Fruit fly (Drosophila melanogaster) whole organism, embryonic: ENCODE results near the gene Ent3.
A peak's percentile ranks its signal among the peaks of the same experiment; 100 is the strongest.

Experiments used
- CG10462 ChIP-seq: fragments of 200-800 bp; sonication (Bioruptor generic); optimal IDR thresholded peaks from 2 replicates; lab custom pipeline; 2016; ENCODE audit warnings: missing biosample characterization, missing genetic modification characterization
- CG11504 ChIP-seq: fragments of 200-800 bp; sonication (Bioruptor generic); optimal IDR thresholded peaks from 3 replicates; lab custom pipeline; 2019; ENCODE audit warnings: missing biosample characterization, mild to moderate bottlenecking, missing genetic modification characterization, moderate library complexity
- CG13123 ChIP-seq: fragments of 200-800 bp; sonication (Bioruptor generic); optimal IDR thresholded peaks from 2 replicates; lab custom pipeline; 2016; ENCODE audit warnings: missing biosample characterization, missing genetic modification characterization
- CG14014 ChIP-seq: fragments of 200-800 bp; sonication (Bioruptor generic); IDR thresholded peaks from 2 replicates; pipeline ENCODE4 v1.3.6; 2022; ENCODE audit warnings: missing biosample characterization, missing genetic modification characterization
- CG14860 ChIP-seq: fragments of 200-800 bp; sonication (Bioruptor generic); IDR thresholded peaks from 3 replicates; pipeline ENCODE4 v1.3.6; 2022; ENCODE audit warnings: missing biosample characterization, missing genetic modification characterization; ENCODE audit not compliant: partially characterized antibody
- CG1602 ChIP-seq: fragments of 200-800 bp; sonication (Bioruptor generic); optimal IDR thresholded peaks from 3 replicates; lab custom pipeline; 2016; ENCODE audit warnings: missing biosample characterization, missing genetic modification characterization
- CG17912 ChIP-seq: fragments of 200-800 bp; sonication (Bioruptor generic); optimal IDR thresholded peaks from 2 replicates; lab custom pipeline; 2018; ENCODE audit warnings: missing biosample characterization, mild to moderate bottlenecking, missing genetic modification characterization
- CG1792 ChIP-seq: fragments of 200-800 bp; sonication (Bioruptor generic); optimal IDR thresholded peaks from 2 replicates; lab custom pipeline; 2016; ENCODE audit warnings: missing biosample characterization, missing genetic modification characterization
- CG2129 ChIP-seq: fragments of 200-800 bp; sonication (Bioruptor generic); IDR thresholded peaks from 2 replicates; pipeline ENCODE4 v1.3.6; 2022; ENCODE audit warnings: missing biosample characterization, missing genetic modification characterization; ENCODE audit not compliant: partially characterized antibody
- CG2199 ChIP-seq: fragments of 200-800 bp; sonication (Bioruptor generic); IDR thresholded peaks from 3 replicates; pipeline ENCODE4 v1.3.6; 2022; ENCODE audit warnings: missing biosample characterization, missing genetic modification characterization
- CG4328 ChIP-seq: fragments of 200-800 bp; sonication (Bioruptor generic); optimal IDR thresholded peaks from 3 replicates; lab custom pipeline; 2017; ENCODE audit warnings: missing biosample characterization, missing genetic modification reagents, missing genetic modification characterization
- CG4424 ChIP-seq: fragments of 200-800 bp; sonication (Bioruptor generic); optimal IDR thresholded peaks from 3 replicates; lab custom pipeline; 2016; ENCODE audit warnings: missing biosample characterization, missing genetic modification characterization
- CG7839 ChIP-seq: fragments of 200-800 bp; sonication (Bioruptor generic); optimal IDR thresholded peaks from 3 replicates; lab custom pipeline; 2018; ENCODE audit warnings: missing biosample characterization, mild to moderate bottlenecking, missing genetic modification characterization, moderate library complexity
- CG9797 ChIP-seq: fragments of 200-800 bp; sonication (Bioruptor generic); optimal IDR thresholded peaks from 3 replicates; lab custom pipeline; 2018; ENCODE audit warnings: missing biosample characterization, mild to moderate bottlenecking, missing genetic modification characterization
- CHES-1-like ChIP-seq: fragments of 200-800 bp; sonication (Bioruptor generic); optimal IDR thresholded peaks from 2 replicates; lab custom pipeline; 2016; ENCODE audit warnings: missing biosample characterization, missing genetic modification characterization
- CrebB ChIP-seq: fragments of 200-800 bp; sonication (Bioruptor generic); optimal IDR thresholded peaks from 3 replicates; lab custom pipeline; 2018; ENCODE audit warnings: missing biosample characterization, mild to moderate bottlenecking, missing genetic modification characterization
- D19A ChIP-seq: fragments of 200-800 bp; optimal IDR thresholded peaks from 3 replicates; lab custom pipeline; 2019; ENCODE audit warnings: missing biosample characterization, mild to moderate bottlenecking, missing genetic modification characterization, moderate library complexity
- D19B ChIP-seq: fragments of 200-800 bp; sonication (Bioruptor generic); optimal IDR thresholded peaks from 2 replicates; lab custom pipeline; 2017; ENCODE audit warnings: missing biosample characterization, mild to moderate bottlenecking, missing genetic modification characterization
- Dad ChIP-seq: fragments of 200-800 bp; sonication (Bioruptor generic); optimal IDR thresholded peaks from 3 replicates; lab custom pipeline; 2016; ENCODE audit warnings: missing biosample characterization, missing genetic modification characterization
- E2f2 ChIP-seq: fragments of 200-800 bp; sonication (Bioruptor generic); IDR thresholded peaks from 2 replicates; pipeline ENCODE4 v1.3.6; 2022; ENCODE audit warnings: missing biosample characterization, missing genetic modification characterization
- Eip74EF ChIP-seq, 2 experiments: fragments of 200-800 bp in 1 of 2; fragments of >200 bp in 1 of 2; sonication (Bioruptor generic) in 1 of 2; optimal IDR thresholded peaks; 2 replicates each; lab custom pipeline; 2017 to 2019; ENCODE audit warnings: missing biosample characterization in 2 of 2, missing genetic modification characterization in 2 of 2, mild to moderate bottlenecking in 1 of 2, moderate library complexity in 1 of 2
- Ets97D ChIP-seq: fragments of 200-800 bp; sonication (Bioruptor generic); optimal IDR thresholded peaks from 3 replicates; lab custom pipeline; 2016; ENCODE audit warnings: missing biosample characterization, missing genetic modification characterization
- Hand ChIP-seq: fragments of 200-800 bp; sonication (Bioruptor generic); optimal IDR thresholded peaks from 2 replicates; lab custom pipeline; 2017; ENCODE audit warnings: mild to moderate bottlenecking, missing biosample characterization, missing genetic modification reagents, missing genetic modification characterization
- Hr51 ChIP-seq, 2 experiments: fragments of 200-800 bp; sonication (Bioruptor generic); optimal IDR thresholded peaks; 2 replicates in 1 of 2; 3 replicates in 1 of 2; lab custom pipeline; 2016 to 2018; ENCODE audit warnings: missing biosample characterization in 2 of 2, missing genetic modification characterization in 2 of 2, mild to moderate bottlenecking in 1 of 2, moderate library complexity in 1 of 2
- Hsf ChIP-seq: fragments of 200-800 bp; sonication (Bioruptor generic); optimal IDR thresholded peaks from 3 replicates; lab custom pipeline; 2016; ENCODE audit warnings: missing biosample characterization, missing genetic modification characterization
- NC2α ChIP-seq: fragments of 200-800 bp; sonication (Bioruptor generic); optimal IDR thresholded peaks from 2 replicates; lab custom pipeline; 2016; ENCODE audit warnings: missing biosample characterization, missing genetic modification characterization
- Rfx ChIP-seq: fragments of 200-800 bp; sonication (Bioruptor generic); IDR thresholded peaks from 2 replicates; pipeline ENCODE4 v1.3.6; 2022; ENCODE audit warnings: missing biosample characterization, missing genetic modification characterization
- Sin3A ChIP-seq: fragments of >200 bp; optimal IDR thresholded peaks from 2 replicates; lab custom pipeline; 2018
- ac ChIP-seq: fragments of 200-800 bp; sonication (Bioruptor generic); optimal IDR thresholded peaks from 3 replicates; lab custom pipeline; 2017; ENCODE audit warnings: missing biosample characterization, mild to moderate bottlenecking, missing genetic modification characterization
- br ChIP-seq: fragments of >200 bp; optimal IDR thresholded peaks from 2 replicates; lab custom pipeline; 2017
- cg ChIP-seq: fragments of 200-800 bp; sonication (Bioruptor generic); optimal IDR thresholded peaks from 3 replicates; lab custom pipeline; 2019; ENCODE audit warnings: missing biosample characterization, mild to moderate bottlenecking, missing genetic modification characterization, moderate library complexity
- chinmo ChIP-seq: fragments of 200-800 bp; sonication (Bioruptor generic); IDR thresholded peaks from 4 replicates; pipeline ENCODE4 v1.3.6; 2022; ENCODE audit warnings: missing biosample characterization, missing genetic modification characterization; ENCODE audit not compliant: partially characterized antibody
- ci ChIP-seq: fragments of 200-800 bp; sonication (Bioruptor generic); IDR thresholded peaks from 3 replicates; pipeline ENCODE4 v1.3.6; 2022; ENCODE audit warnings: missing biosample characterization, missing genetic modification characterization
- esg ChIP-seq: fragments of 200-800 bp; sonication (Bioruptor generic); conservative IDR thresholded peaks from 2 replicates; pipeline ENCODE4 v1.3.6; 2022; ENCODE audit warnings: missing biosample characterization, missing genetic modification characterization
- fd96Cb ChIP-seq: fragments of 200-800 bp; sonication (Bioruptor generic); optimal IDR thresholded peaks from 2 replicates; lab custom pipeline; 2018; ENCODE audit warnings: missing biosample characterization, mild to moderate bottlenecking, missing genetic modification characterization, moderate library complexity
- ftz-f1 ChIP-seq: fragments of 200-800 bp; sonication (Bioruptor generic); optimal IDR thresholded peaks from 2 replicates; lab custom pipeline; 2016; ENCODE audit warnings: missing biosample characterization, missing genetic modification characterization
- gro ChIP-seq: fragments of 200-800 bp; sonication (Bioruptor generic); optimal IDR thresholded peaks from 2 replicates; lab custom pipeline; 2016; ENCODE audit warnings: missing biosample characterization, missing genetic modification characterization
- insv ChIP-seq, 2 experiments: fragments of 200-800 bp; sonication (Bioruptor generic); optimal IDR thresholded peaks; 3 replicates each; lab custom pipeline; 2016 to 2018; ENCODE audit warnings: missing biosample characterization in 2 of 2, missing genetic modification characterization in 2 of 2
- kay ChIP-seq: fragments of 200-800 bp; sonication (Bioruptor generic); optimal IDR thresholded peaks from 2 replicates; lab custom pipeline; 2016; ENCODE audit warnings: missing biosample characterization, missing genetic modification characterization
- lola ChIP-seq, 3 experiments: fragments of >200 bp in 2 of 3; fragments of 200-800 bp in 1 of 3; sonication (Bioruptor generic) in 1 of 3; optimal IDR thresholded peaks; 2 replicates each; lab custom pipeline; 2017 to 2019; ENCODE audit warnings: missing biosample characterization in 3 of 3, missing genetic modification characterization in 3 of 3, mild to moderate bottlenecking in 1 of 3, moderate library complexity in 1 of 3
- mam ChIP-seq: fragments of 200-800 bp; sonication (Bioruptor generic); optimal IDR thresholded peaks from 3 replicates; lab custom pipeline; 2016; ENCODE audit warnings: missing biosample characterization, missing genetic modification characterization
- nerfin-2 ChIP-seq: fragments of 200-800 bp; sonication (Bioruptor generic); IDR thresholded peaks from 2 replicates; pipeline ENCODE4 v1.3.6; 2022; ENCODE audit warnings: missing biosample characterization, missing genetic modification characterization; ENCODE audit not compliant: partially characterized antibody
- nom ChIP-seq: fragments of 200-800 bp; sonication (Bioruptor generic); optimal IDR thresholded peaks from 2 replicates; lab custom pipeline; 2017; ENCODE audit warnings: missing biosample characterization, missing genetic modification characterization, mild to moderate bottlenecking, moderate library complexity, missing genetic modification reagents
- pan ChIP-seq, 4 experiments: fragments of >200 bp in 3 of 4; fragments of 200-800 bp in 1 of 4; sonication (Bioruptor generic) in 1 of 4; optimal IDR thresholded peaks in 3 of 4; IDR thresholded peaks in 1 of 4; 2 replicates each; pipeline versions ENCODE4 v1.3.6 to Lab custom; 2017 to 2022; ENCODE audit warnings: missing biosample characterization in 2 of 4, missing genetic modification characterization in 2 of 4, mixed read lengths in 1 of 4
- sim ChIP-seq: fragments of 200-800 bp; sonication (Bioruptor generic); IDR thresholded peaks from 2 replicates; pipeline ENCODE4 v1.3.6; 2022; ENCODE audit warnings: missing biosample characterization, missing genetic modification characterization
- sima ChIP-seq: fragments of 200-800 bp; sonication (Bioruptor generic); optimal IDR thresholded peaks from 2 replicates; lab custom pipeline; 2016; ENCODE audit warnings: missing biosample characterization, missing genetic modification characterization
- slp2 ChIP-seq: fragments of 200-800 bp; sonication (Bioruptor generic); optimal IDR thresholded peaks from 2 replicates; lab custom pipeline; 2016; ENCODE audit warnings: missing biosample characterization, missing genetic modification characterization
- usp ChIP-seq: fragments of >200 bp; optimal IDR thresholded peaks from 2 replicates; lab custom pipeline; 2017; ENCODE audit warnings: missing biosample characterization, missing genetic modification characterization
- wdn ChIP-seq: fragments of 200-800 bp; sonication (Bioruptor generic); IDR thresholded peaks from 2 replicates; pipeline ENCODE4 v1.3.6; 2022; ENCODE audit warnings: missing biosample characterization, missing genetic modification characterization
- zfh1 ChIP-seq: fragments of 200-800 bp; sonication (Bioruptor generic); IDR thresholded peaks from 3 replicates; pipeline ENCODE4 v1.3.6; 2022; ENCODE audit warnings: missing biosample characterization, missing genetic modification characterization

The Ent3 gene

DNA sequence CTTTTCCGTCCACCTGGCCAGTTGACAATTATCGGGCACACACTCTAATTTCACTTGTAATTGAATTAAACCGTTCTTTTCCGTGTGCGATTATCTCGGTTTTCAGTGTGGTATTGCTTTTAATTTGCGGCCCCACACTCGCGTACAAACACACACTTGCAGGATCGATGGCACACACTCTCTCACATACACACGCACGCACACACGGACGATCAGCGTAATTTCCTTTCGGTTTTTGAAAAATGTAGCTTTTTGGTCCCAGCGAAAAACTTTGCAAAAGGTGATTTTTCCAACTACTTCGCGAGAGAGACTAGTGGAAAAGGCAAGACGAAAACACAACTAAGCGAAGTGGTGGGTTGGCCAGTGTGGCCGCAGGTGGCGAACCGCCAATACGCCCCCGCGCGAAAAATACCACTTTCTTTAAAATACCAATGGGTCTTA lies 48.7 kb upstream of the Ent3 start, which contains the start of gene Atg1 (continued):
- peak; percentile 69 for TF ChIP-seq CG9797 (GFP tag; lab: Kevin White, UChicago)
- no peak for TF ChIP-seq fd96Cb
- TF ChIP-seq CrebB, result no peak
- TF ChIP-seq E2f2 (GFP tag; lab: Robert Waterston, UW), result peak; percentile 16; the same call in 1 of the 2 replicates
- peak; percentile 23 for TF ChIP-seq CHES-1-like (GFP tag; lab: Kevin White, UChicago)
- peak in 1 of 2 experiments; percentile 18 for TF ChIP-seq Eip74EF (GFP tag; optimal IDR thresholded peaks at IDR 0.05; lab: Kevin White, UChicago)
- TF ChIP-seq Dad (GFP tag; lab: Kevin White, UChicago), result no peak
- TF ChIP-seq Hr51 (GFP tag; optimal IDR thresholded peaks at IDR 0.05; lab: Kevin White, UChicago), result no peak
- TF ChIP-seq lola (GFP tag; optimal IDR thresholded peaks at IDR 0.05; lab: Kevin White, UChicago), result no peak
- no peak for TF ChIP-seq wdn (GFP tag; lab: Robert Waterston, UW)
- TF ChIP-seq usp (GFP tag; lab: Kevin White, UChicago), result no peak
- TF ChIP-seq chinmo (GFP tag; lab: Robert Waterston, UW), result 0 out of 4 replicates have a peak, but pooled peaks have one; percentile 52
- TF ChIP-seq Rfx (GFP tag; lab: Robert Waterston, UW), result peak; percentile 48; the same call in 1 of the 2 replicates
- no peak for TF ChIP-seq CG7839 (tag; lab: Kevin White, UChicago)
- no peak for TF ChIP-seq ac (GFP tag; lab: Kevin White, UChicago)
- no peak for TF ChIP-seq CG4424 (GFP tag; lab: Kevin White, UChicago)
- peak; percentile 61 for TF ChIP-seq cg (GFP tag; lab: Kevin White, UChicago)
- TF ChIP-seq slp2 (GFP tag; lab: Kevin White, UChicago), result no peak
- no peak for TF ChIP-seq CG17912 (GFP tag; lab: Kevin White, UChicago)
- TF ChIP-seq ci, result peak; percentile 33; the same call in 1 of the 3 replicates
- TF ChIP-seq insv (GFP tag; optimal IDR thresholded peaks at IDR 0.05; lab: Kevin White, UChicago), result peak in 1 of 2 experiments; percentile 19
- TF ChIP-seq CG14014 (GFP tag; lab: Robert Waterston, UW), result no peak
- no peak for TF ChIP-seq sima (GFP tag; lab: Kevin White, UChicago)
- no peak for TF ChIP-seq Hsf (GFP tag; lab: Kevin White, UChicago)
- TF ChIP-seq Sin3A, result peak; percentile 6
- TF ChIP-seq pan (optimal IDR thresholded peaks at IDR 0.05; lab: Kevin White, UChicago), result no peak
- TF ChIP-seq pan (GFP tag; optimal IDR thresholded peaks at IDR 0.05 in 1 of 2, IDR thresholded peaks at IDR 0.05 in 1 of 2), result no peak
- no peak for TF ChIP-seq mam
- TF ChIP-seq D19B, result no peak
- no peak for TF ChIP-seq br (lab: Kevin White, UChicago)
- no peak for TF ChIP-seq NC2α (GFP tag; lab: Kevin White, UChicago)
- TF ChIP-seq CG13123 (GFP tag; lab: Kevin White, UChicago), result no peak
- TF ChIP-seq CG1602 (GFP tag; lab: Kevin White, UChicago), result no peak
- no peak for TF ChIP-seq ftz-f1 (GFP tag; lab: Kevin White, UChicago)
- TF ChIP-seq CG14860 (GFP tag; lab: Robert Waterston, UW), result no peak
- no peak for TF ChIP-seq CG4328 (GFP tag; lab: Kevin White, UChicago)
- no peak for TF ChIP-seq CG2129 (GFP tag; lab: Robert Waterston, UW)
- TF ChIP-seq Ets97D (GFP tag; lab: Kevin White, UChicago), result no peak
- TF ChIP-seq Hand, result peak; percentile 27
- no peak for TF ChIP-seq CG10462 (GFP tag; lab: Kevin White, UChicago)
- 0 out of 3 replicates have a peak, but pooled peaks have one; percentile 27 for TF ChIP-seq CG2199
- no peak for TF ChIP-seq kay (GFP tag; lab: Kevin White, UChicago)
- TF ChIP-seq CG1792 (GFP tag; lab: Kevin White, UChicago), result no peak
- TF ChIP-seq zfh1 (GFP tag; lab: Robert Waterston, UW), result 0 out of 3 replicates have a peak, but pooled peaks have one; percentile 7
- no peak for TF ChIP-seq sim (GFP tag; lab: Robert Waterston, UW)
- peak; percentile 13 for TF ChIP-seq D19A (tag; lab: Kevin White, UChicago)
- TF ChIP-seq CG11504 (tag; lab: Kevin White, UChicago), result no peak
- TF ChIP-seq gro (GFP tag; lab: Kevin White, UChicago), result peak; percentile 20
- peak; percentile 26 for TF ChIP-seq nom (GFP tag; lab: Kevin White, UChicago)
- TF ChIP-seq esg (GFP tag; lab: Robert Waterston, UW), result no peak
- TF ChIP-seq nerfin-2 (GFP tag; lab: Robert Waterston, UW), result peak; percentile 19; the same call in 1 of the 2 replicates
